Fruit fly (Drosophila melanogaster) whole organism, wandering third instar larva: ENCODE measurements around the gene CG42404.

Source experiments
- Abd-B ChIP-seq: fragments of >200 bp; optimal IDR thresholded peaks from 2 replicates; lab custom pipeline; 2017; ENCODE audit warnings: missing biosample characterization, missing genetic modification characterization
- CG32264 ChIP-seq: fragments of 200-800 bp; sonication (Bioruptor generic); optimal IDR thresholded peaks from 2 replicates; lab custom pipeline; 2016; ENCODE audit warnings: missing biosample characterization, missing genetic modification characterization
- CG9705 ChIP-seq: fragments of 200-800 bp; sonication (Bioruptor generic); optimal IDR thresholded peaks from 2 replicates; lab custom pipeline; 2018; ENCODE audit warnings: missing biosample characterization, mild to moderate bottlenecking, missing genetic modification characterization
- Dif ChIP-seq: fragments of 200-275, 200-300 bp; sonication (Bioruptor generic); optimal IDR thresholded peaks from 2 replicates; lab custom pipeline; 2018; ENCODE audit warnings: missing biosample characterization, missing genetic modification characterization; ENCODE audit not compliant: partially characterized antibody
- GATAd ChIP-seq: sonication (Bioruptor generic); optimal IDR thresholded peaks from 2 replicates; lab custom pipeline; 2016; ENCODE audit warnings: missing biosample characterization, missing genetic modification characterization
- HLH106 ChIP-seq: fragments of 200-800 bp; optimal IDR thresholded peaks from 3 replicates; lab custom pipeline; 2019; ENCODE audit warnings: missing biosample characterization, mild to moderate bottlenecking, missing genetic modification characterization, moderate library complexity
- Hr78 ChIP-seq: fragments of >200 bp; optimal IDR thresholded peaks from 2 replicates; lab custom pipeline; 2017; ENCODE audit warnings: missing biosample characterization, missing genetic modification characterization
- Hr83 ChIP-seq: fragments of 200-300 bp; sonication (Bioruptor generic); optimal IDR thresholded peaks from 2 replicates; lab custom pipeline; 2016; ENCODE audit warnings: missing biosample characterization, mild to moderate bottlenecking, missing genetic modification characterization, moderate library complexity; ENCODE audit not compliant: poor library complexity, severe bottlenecking
- Jra ChIP-seq: sonication (Bioruptor generic); optimal IDR thresholded peaks from 2 replicates; lab custom pipeline; 2016; ENCODE audit warnings: missing biosample characterization, missing genetic modification characterization
- Myc ChIP-seq: fragments of >200 bp; optimal IDR thresholded peaks from 2 replicates; lab custom pipeline; 2017
- N ChIP-seq: fragments of >200 bp; optimal IDR thresholded peaks from 2 replicates; lab custom pipeline; 2018; ENCODE audit warnings: missing biosample characterization, missing external identifiers, missing genetic modification characterization
- OdsH ChIP-seq: fragments of 200-800 bp; sonication (Bioruptor generic); optimal IDR thresholded peaks from 2 replicates; lab custom pipeline; 2016; ENCODE audit warnings: missing biosample characterization, mild to moderate bottlenecking, missing genetic modification characterization
- Rel ChIP-seq, 2 experiments: fragments of 200-800 bp; sonication (Bioruptor generic) in 1 of 2; optimal IDR thresholded peaks; 2 replicates in 1 of 2; 3 replicates in 1 of 2; lab custom pipeline; 2016 to 2019; ENCODE audit warnings: mild to moderate bottlenecking in 2 of 2, missing biosample characterization in 2 of 2, missing genetic modification characterization in 2 of 2, moderate library complexity in 1 of 2
- Sp1 ChIP-seq: fragments of 200-800 bp; sonication (Bioruptor generic); optimal IDR thresholded peaks from 3 replicates; lab custom pipeline; 2019; ENCODE audit warnings: missing biosample characterization, mild to moderate bottlenecking, missing genetic modification characterization, moderate library complexity
- Vsx2 ChIP-seq: fragments of 200-300, 225-300 bp; sonication (Bioruptor generic); optimal IDR thresholded peaks from 2 replicates; lab custom pipeline; 2018; ENCODE audit warnings: missing biosample characterization, missing genetic modification characterization; ENCODE audit not compliant: partially characterized antibody
- br ChIP-seq: fragments of 200-800 bp; sonication (Bioruptor generic); optimal IDR thresholded peaks from 2 replicates; lab custom pipeline; 2016; ENCODE audit warnings: missing biosample characterization, missing genetic modification characterization
- brk ChIP-seq: fragments of 200-800 bp; sonication (Bioruptor generic); optimal IDR thresholded peaks from 2 replicates; lab custom pipeline; 2016; ENCODE audit warnings: missing biosample characterization, mild to moderate bottlenecking, missing genetic modification characterization
- dl ChIP-seq, 2 experiments: fragments of 175-275, 200-275 bp in 1 of 2; fragments of 200-275 bp in 1 of 2; sonication (Bioruptor generic); optimal IDR thresholded peaks; lab custom pipeline; 2018; ENCODE audit warnings: mild to moderate bottlenecking in 2 of 2, missing biosample characterization in 2 of 2, missing genetic modification characterization in 2 of 2, moderate library complexity in 2 of 2; ENCODE audit not compliant: partially characterized antibody in 2 of 2, insufficient read depth in 1 of 2
- dmrt93B ChIP-seq: fragments of 200-800 bp; sonication (Bioruptor generic); optimal IDR thresholded peaks from 2 replicates; lab custom pipeline; 2018; ENCODE audit warnings: missing biosample characterization, mild to moderate bottlenecking, missing genetic modification characterization
- dsf ChIP-seq: sonication (Bioruptor generic); optimal IDR thresholded peaks from 2 replicates; lab custom pipeline; 2016; ENCODE audit warnings: missing biosample characterization, missing genetic modification characterization, borderline replicate concordance
- foxo ChIP-seq, 2 experiments: fragments of 200-800 bp; sonication (Bioruptor generic); optimal IDR thresholded peaks; 2 replicates in 1 of 2; 3 replicates in 1 of 2; lab custom pipeline; 2016 to 2017; ENCODE audit warnings: missing biosample characterization in 2 of 2, missing genetic modification characterization in 2 of 2
- h ChIP-seq: fragments of 200-800 bp; sonication (Bioruptor generic); optimal IDR thresholded peaks from 3 replicates; lab custom pipeline; 2016; ENCODE audit warnings: missing biosample characterization, mild to moderate bottlenecking, missing genetic modification characterization
- lola ChIP-seq: fragments of >200 bp; optimal IDR thresholded peaks from 2 replicates; lab custom pipeline; 2017; ENCODE audit warnings: missing biosample characterization, missing genetic modification characterization
- pan ChIP-seq: fragments of >200 bp; optimal IDR thresholded peaks from 2 replicates; lab custom pipeline; 2017
- rgr ChIP-seq: fragments of 200-800 bp; sonication (Bioruptor generic); optimal IDR thresholded peaks from 3 replicates; lab custom pipeline; 2016; ENCODE audit warnings: missing biosample characterization, mild to moderate bottlenecking, missing genetic modification characterization
- sage ChIP-seq: fragments of 200-800 bp; sonication (Bioruptor generic); optimal IDR thresholded peaks from 2 replicates; lab custom pipeline; 2016; ENCODE audit warnings: missing biosample characterization, mild to moderate bottlenecking, missing genetic modification characterization
- sv ChIP-seq: fragments of 200-800 bp; sonication (Bioruptor generic); optimal IDR thresholded peaks from 3 replicates; lab custom pipeline; 2016; ENCODE audit warnings: missing biosample characterization, missing genetic modification characterization
- tai ChIP-seq: sonication (Bioruptor generic); optimal IDR thresholded peaks from 2 replicates; lab custom pipeline; 2016; ENCODE audit warnings: missing biosample characterization, missing genetic modification characterization
- usp ChIP-seq: fragments of >200 bp; optimal IDR thresholded peaks from 2 replicates; lab custom pipeline; 2017; ENCODE audit warnings: missing biosample characterization, missing genetic modification characterization
- woc ChIP-seq: sonication (Bioruptor generic); optimal IDR thresholded peaks from 2 replicates; lab custom pipeline; 2016; ENCODE audit warnings: missing biosample characterization, mild to moderate bottlenecking, missing genetic modification characterization

Gene CG42404

DNA sequence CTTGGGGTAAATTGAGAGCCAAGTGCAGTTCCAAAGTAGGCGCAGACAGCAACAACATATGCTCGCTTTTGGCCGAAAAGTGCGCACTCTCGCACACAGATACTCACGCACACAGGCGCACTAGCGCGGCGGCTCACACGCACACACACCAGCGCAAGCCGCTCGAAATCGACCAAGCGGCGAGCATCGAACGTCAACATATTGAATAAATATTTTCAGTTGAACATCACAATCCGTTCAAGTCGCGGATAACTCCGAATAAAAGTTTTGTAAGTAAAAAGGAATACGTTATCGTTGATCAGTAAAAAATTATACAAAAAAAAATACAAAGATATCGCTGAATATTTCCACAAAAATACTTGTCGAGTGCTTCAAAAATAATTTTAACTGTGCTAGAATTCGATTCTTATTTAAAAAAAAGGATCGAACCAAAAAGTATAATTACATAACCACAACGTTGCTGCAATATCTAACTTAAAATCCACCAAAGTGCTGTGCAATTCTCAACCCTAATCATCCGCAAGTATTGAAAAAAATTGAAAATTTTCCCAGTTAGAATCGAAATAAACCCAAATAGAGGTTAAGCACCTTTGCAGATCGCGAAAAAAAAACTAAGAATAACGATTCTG lies 31.6 kb downstream of the CG42404 start:
- TF ChIP-seq dl (GFP tag; optimal IDR thresholded peaks at IDR 0.05; lab: Kevin White, UChicago; ENCODE audit: insufficient read depth in 1 of 2, partially characterized antibody in 2 of 2) (peak in 1 of 2 experiments; percentile 3), Jra (GFP tag; lab: Kevin White, UChicago) (no peak), N (GFP tag; lab: Kevin White, UChicago) (no peak), rgr (GFP tag; lab: Kevin White, UChicago) (no peak)

- TF ChIP-seq tai (GFP tag; lab: Kevin White, UChicago): no peak
- TF ChIP-seq GATAd: no peak
- TF ChIP-seq OdsH (GFP tag; lab: Kevin White, UChicago): no peak
- no peak for TF ChIP-seq brk
- TF ChIP-seq Dif (GFP tag; lab: Kevin White, UChicago): no peak
- TF ChIP-seq sage (GFP tag; lab: Kevin White, UChicago): no peak
- no peak for TF ChIP-seq Myc (lab: Kevin White, UChicago)
- TF ChIP-seq pan (lab: Kevin White, UChicago): no peak
- TF ChIP-seq dsf (GFP tag; lab: Kevin White, UChicago): no peak
- no peak for TF ChIP-seq Hr83 (GFP tag; lab: Kevin White, UChicago)
- TF ChIP-seq woc (GFP tag; lab: Kevin White, UChicago): no peak
- no peak for TF ChIP-seq Sp1 (GFP tag; lab: Kevin White, UChicago)
- TF ChIP-seq CG9705 (GFP tag; lab: Kevin White, UChicago): no peak
- TF ChIP-seq Rel (GFP tag; optimal IDR thresholded peaks at IDR 0.05; lab: Kevin White, UChicago): no peak
- TF ChIP-seq Rel (tag; optimal IDR thresholded peaks at IDR 0.05; lab: Kevin White, UChicago): no peak
Measured at dm6 chr3R:15282326-15282725, 32.4 kb downstream of the CG42404 start.

- no peak for TF ChIP-seq Hr83 (GFP tag; lab: Kevin White, UChicago)
- no peak for TF ChIP-seq Rel (GFP tag; optimal IDR thresholded peaks at IDR 0.05; lab: Kevin White, UChicago)
- TF ChIP-seq Rel (tag; optimal IDR thresholded peaks at IDR 0.05; lab: Kevin White, UChicago): peak; percentile 15
- TF ChIP-seq, all 38 proteins: peak for 1
Measured at dm6 chr3R:15282982-15283809, 33.3 kb downstream of the CG42404 start.

DNA sequence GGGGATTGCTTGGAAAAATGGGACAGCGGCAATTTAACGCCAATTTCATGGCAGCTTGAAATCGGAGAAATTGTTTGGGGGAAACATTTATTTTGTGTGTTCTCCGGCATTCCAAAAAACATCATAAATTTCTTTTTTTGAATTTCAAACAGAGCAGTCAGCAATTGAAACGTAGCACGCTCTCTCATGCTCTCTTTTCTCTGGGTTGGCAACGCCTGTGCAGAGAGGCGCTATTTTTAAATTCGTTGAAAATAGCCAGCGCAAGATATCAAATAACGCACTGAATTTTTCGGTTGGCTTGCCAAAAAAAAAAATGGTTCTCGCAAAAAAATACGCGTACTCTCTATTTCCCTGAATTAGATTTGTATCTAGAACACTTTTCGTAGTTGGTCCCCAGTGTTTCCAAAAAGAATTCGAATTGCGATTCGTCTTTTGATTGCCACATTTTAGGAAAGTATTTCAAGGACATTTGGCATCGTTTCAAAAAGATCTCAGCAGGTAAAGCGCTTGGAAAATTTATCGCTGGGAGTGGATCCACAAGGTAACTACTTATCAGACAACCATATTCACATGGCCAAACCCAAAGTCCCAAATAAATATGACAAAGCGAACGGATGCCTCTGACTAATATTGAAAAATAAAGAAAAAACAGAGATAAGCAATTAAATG lies 36.3 kb downstream of the CG42404 start:
- TF ChIP-seq CG32264: no peak
- TF ChIP-seq Vsx2 (GFP tag; lab: Kevin White, UChicago): peak; percentile 56
- TF ChIP-seq dl (GFP tag; optimal IDR thresholded peaks at IDR 0.05; lab: Kevin White, UChicago; ENCODE audit: insufficient read depth in 1 of 2, partially characterized antibody in 2 of 2): peak in 1 of 2 experiments; percentile 51
- peak; percentile 7 for TF ChIP-seq rgr (GFP tag; lab: Kevin White, UChicago)
- peak; percentile 87 for TF ChIP-seq Dif (GFP tag; lab: Kevin White, UChicago)

DNA sequence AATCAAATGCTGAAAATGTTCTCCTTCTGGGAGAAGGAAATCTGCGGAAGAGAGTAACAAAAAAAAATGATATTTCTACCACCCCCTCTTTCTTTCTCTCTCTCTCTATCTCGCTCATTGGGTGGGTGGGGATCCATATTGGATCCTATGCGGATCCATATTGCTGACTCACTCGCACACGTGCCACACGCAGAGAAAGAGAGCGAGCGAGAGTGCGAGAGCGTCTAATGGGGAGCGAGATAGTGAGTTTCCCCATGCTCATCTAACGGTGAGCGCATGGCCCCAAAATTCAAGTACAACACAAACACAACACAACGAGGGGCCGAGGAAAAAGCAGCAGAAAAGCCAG lies 36.8 kb downstream of the CG42404 start:
- TF ChIP-seq h (GFP tag; lab: Kevin White, UChicago): peak; percentile 12
- TF ChIP-seq dl (GFP tag; optimal IDR thresholded peaks at IDR 0.05; lab: Kevin White, UChicago; ENCODE audit: insufficient read depth in 1 of 2, partially characterized antibody in 2 of 2): peak; percentile 39 to 74
- TF ChIP-seq foxo (GFP tag; optimal IDR thresholded peaks at IDR 0.05; lab: Kevin White, UChicago): no peak
- TF ChIP-seq usp (GFP tag; lab: Kevin White, UChicago): no peak
- TF ChIP-seq sv: no peak
- TF ChIP-seq br (GFP tag; lab: Kevin White, UChicago): no peak
- TF ChIP-seq N (GFP tag; lab: Kevin White, UChicago): no peak
- TF ChIP-seq Abd-B: no peak
- no peak for TF ChIP-seq CG32264
- no peak for TF ChIP-seq woc (GFP tag; lab: Kevin White, UChicago)
- no peak for TF ChIP-seq Rel (GFP tag; optimal IDR thresholded peaks at IDR 0.05; lab: Kevin White, UChicago)
- TF ChIP-seq Rel (tag; optimal IDR thresholded peaks at IDR 0.05; lab: Kevin White, UChicago): no peak
- peak; percentile 68 for TF ChIP-seq Dif (GFP tag; lab: Kevin White, UChicago)
- no peak for TF ChIP-seq Hr78 (GFP tag; lab: Kevin White, UChicago)
- TF ChIP-seq Vsx2 (GFP tag; lab: Kevin White, UChicago): peak; percentile 55
- no peak for TF ChIP-seq sage (GFP tag; lab: Kevin White, UChicago)
- TF ChIP-seq lola: no peak
- TF ChIP-seq CG9705 (GFP tag; lab: Kevin White, UChicago): no peak
- no peak for TF ChIP-seq Myc (lab: Kevin White, UChicago)
- TF ChIP-seq Hr83 (GFP tag; lab: Kevin White, UChicago): no peak
- TF ChIP-seq dmrt93B (GFP tag; lab: Kevin White, UChicago): no peak
- no peak for TF ChIP-seq HLH106 (tag; lab: Kevin White, UChicago)
- no peak for TF ChIP-seq rgr (GFP tag; lab: Kevin White, UChicago)
- TF ChIP-seq Sp1 (GFP tag; lab: Kevin White, UChicago): no peak
